Worm (Caenorhabditis elegans) whole organism, L3 larva: ENCODE data around the gene srz-79.

Experiments
- R02D3.7 ChIP-seq: fragments of 150-350 bp; optimal IDR thresholded peaks from 2 replicates; lab custom pipeline; 2014; ENCODE audit warnings: missing biosample characterization, missing genetic modification characterization
- aly-2 ChIP-seq: fragments of 150-350 bp; optimal IDR thresholded peaks from 2 replicates; lab custom pipeline; 2014; ENCODE audit warnings: missing biosample characterization, missing genetic modification characterization
- ama-1 ChIP-seq: fragments of 150-350 bp; optimal IDR thresholded peaks from 2 replicates; lab custom pipeline; 2018
- ceh-16 ChIP-seq: sonication (generic microtip); optimal IDR thresholded peaks from 2 replicates; lab custom pipeline; 2017; ENCODE audit warnings: missing biosample characterization, missing genetic modification characterization
- ceh-28 ChIP-seq: fragments of 150-350 bp; optimal IDR thresholded peaks from 2 replicates; lab custom pipeline; 2014; ENCODE audit warnings: missing biosample characterization, missing genetic modification reagents, missing genetic modification characterization
- ceh-9 ChIP-seq: sonication (generic microtip); optimal IDR thresholded peaks from 2 replicates; lab custom pipeline; 2018; ENCODE audit warnings: missing biosample characterization, missing genetic modification characterization
- egl-5 ChIP-seq: fragments of 150-350 bp; optimal IDR thresholded peaks from 2 replicates; lab custom pipeline; 2017; ENCODE audit warnings: missing biosample characterization, missing genetic modification reagents, missing genetic modification characterization, inconsistent platforms
- elt-1 ChIP-seq: fragments of 150-350 bp; optimal IDR thresholded peaks from 2 replicates; lab custom pipeline; 2014; ENCODE audit warnings: missing biosample characterization, missing genetic modification characterization
- elt-2 ChIP-seq: sonication (generic microtip); optimal IDR thresholded peaks from 2 replicates; lab custom pipeline; 2016; ENCODE audit warnings: missing genetic modification reagents, mild to moderate bottlenecking, missing genetic modification characterization, missing compliant biosample characterization
- elt-3 ChIP-seq, 3 experiments: fragments of 150-350 bp in 1 of 3; sonication (generic microtip) in 2 of 3; optimal IDR thresholded peaks; 2 replicates in 2 of 3; 4 replicates in 1 of 3; lab custom pipeline; 2014 to 2017; ENCODE audit warnings: missing biosample characterization in 3 of 3, missing genetic modification characterization in 3 of 3
- eor-1 ChIP-seq, 2 experiments: fragments of 150-350 bp; optimal IDR thresholded peaks; 2 replicates each; lab custom pipeline; 2014 to 2018; ENCODE audit warnings: missing biosample characterization in 2 of 2, missing genetic modification characterization in 2 of 2
- fkh-10 ChIP-seq: sonication (generic microtip); optimal IDR thresholded peaks from 2 replicates; lab custom pipeline; 2017; ENCODE audit warnings: missing biosample characterization, missing genetic modification reagents, missing genetic modification characterization
- fos-1 ChIP-seq: fragments of 150-350 bp; optimal IDR thresholded peaks from 2 replicates; lab custom pipeline; 2014; ENCODE audit warnings: missing biosample characterization, missing genetic modification characterization
- hmg-11 ChIP-seq: sonication (generic microtip); optimal IDR thresholded peaks from 2 replicates; lab custom pipeline; 2016; ENCODE audit warnings: missing genetic modification characterization, missing compliant biosample characterization
- jun-1 ChIP-seq: fragments of 150-350 bp; optimal IDR thresholded peaks from 2 replicates; lab custom pipeline; 2014; ENCODE audit warnings: missing biosample characterization, missing genetic modification reagents, missing genetic modification characterization
- lin-15B ChIP-seq: fragments of 150-350 bp; optimal IDR thresholded peaks from 2 replicates; lab custom pipeline; 2014; ENCODE audit warnings: missing biosample characterization, missing genetic modification characterization
- lin-39 ChIP-seq: fragments of 150-350 bp; optimal IDR thresholded peaks from 2 replicates; lab custom pipeline; 2018; ENCODE audit warnings: missing biosample characterization, missing genetic modification reagents, missing genetic modification characterization
- lsy-12 ChIP-seq: sonication (generic microtip); optimal IDR thresholded peaks from 2 replicates; lab custom pipeline; 2016; ENCODE audit warnings: mild to moderate bottlenecking, missing genetic modification characterization, missing compliant biosample characterization
- mdl-1 ChIP-seq: fragments of 150-350 bp; optimal IDR thresholded peaks from 2 replicates; lab custom pipeline; 2014; ENCODE audit warnings: missing biosample characterization, missing genetic modification characterization
- nhr-11 ChIP-seq: fragments of 150-350 bp; optimal IDR thresholded peaks from 2 replicates; lab custom pipeline; 2014; ENCODE audit warnings: missing biosample characterization, missing genetic modification characterization
- nhr-237 ChIP-seq: fragments of 150-350 bp; optimal IDR thresholded peaks from 2 replicates; lab custom pipeline; 2014; ENCODE audit warnings: missing biosample characterization, missing genetic modification characterization
- nhr-25 ChIP-seq: sonication (generic microtip); optimal IDR thresholded peaks from 2 replicates; lab custom pipeline; 2017; ENCODE audit warnings: missing biosample characterization, missing genetic modification characterization
- nhr-28 ChIP-seq: fragments of 150-350 bp; optimal IDR thresholded peaks from 2 replicates; lab custom pipeline; 2014; ENCODE audit warnings: missing biosample characterization, missing genetic modification characterization
- nhr-43 ChIP-seq: sonication (generic microtip); optimal IDR thresholded peaks from 2 replicates; lab custom pipeline; 2016; ENCODE audit warnings: mild to moderate bottlenecking, missing genetic modification characterization, missing compliant biosample characterization; ENCODE audit not compliant: poor library complexity, severe bottlenecking
- nhr-76 ChIP-seq: fragments of 150-350 bp; sonication (generic microtip); optimal IDR thresholded peaks from 5 replicates; lab custom pipeline; 2014; ENCODE audit warnings: missing biosample characterization, missing genetic modification characterization
- nhr-77 ChIP-seq: fragments of 150-350 bp; optimal IDR thresholded peaks from 2 replicates; lab custom pipeline; 2014; ENCODE audit warnings: missing biosample characterization, missing genetic modification characterization
- pqm-1 ChIP-seq: fragments of 150-350 bp; optimal IDR thresholded peaks from 2 replicates; lab custom pipeline; 2017; ENCODE audit warnings: missing biosample characterization, missing genetic modification characterization, inconsistent platforms
- sea-2 ChIP-seq: fragments of 150-350 bp; sonication (generic microtip); optimal IDR thresholded peaks from 4 replicates; lab custom pipeline; 2014; ENCODE audit warnings: missing biosample characterization, missing genetic modification reagents, missing genetic modification characterization
- tbx-2 ChIP-seq: sonication (generic microtip); optimal IDR thresholded peaks from 2 replicates; lab custom pipeline; 2016; ENCODE audit warnings: mild to moderate bottlenecking, missing genetic modification characterization, missing compliant biosample characterization
- unc-39 ChIP-seq: sonication (generic microtip); optimal IDR thresholded peaks from 4 replicates; lab custom pipeline; 2017; ENCODE audit warnings: missing biosample characterization, missing genetic modification characterization
- unc-62 ChIP-seq: fragments of 150-350 bp; sonication (generic microtip); optimal IDR thresholded peaks from 4 replicates; lab custom pipeline; 2014; ENCODE audit warnings: missing biosample characterization, missing genetic modification reagents, missing genetic modification characterization
- ztf-11 ChIP-seq: fragments of 150-350 bp; optimal IDR thresholded peaks from 2 replicates; lab custom pipeline; 2014; ENCODE audit warnings: missing biosample characterization, missing genetic modification characterization
- ztf-4 ChIP-seq: fragments of 150-350 bp; optimal IDR thresholded peaks from 2 replicates; lab custom pipeline; 2014; ENCODE audit warnings: missing biosample characterization, missing genetic modification characterization

The srz-79 gene

ce11 chrIV:3482195-3482959 lies 11.0 kb upstream of the srz-79 start, which contains the start of gene srz-82:
srz-82 (plus strand) TSS chrIV:3482895.
- no peak for TF ChIP-seq tbx-2 (tag; lab: Kevin White, UChicago)
- no peak for TF ChIP-seq nhr-43
- TF ChIP-seq nhr-77, result no peak
- no peak for TF ChIP-seq pqm-1 (tag; lab: Kevin White, UChicago)
- no peak for TF ChIP-seq eor-1 (tag; optimal IDR thresholded peaks at IDR 0.05; lab: Kevin White, UChicago)
- no peak for TF ChIP-seq elt-2 (tag; lab: Kevin White, UChicago)
- no peak for TF ChIP-seq nhr-11 (tag; lab: Kevin White, UChicago)
- no peak for TF ChIP-seq elt-1 (tag; lab: Kevin White, UChicago)
- no peak for TF ChIP-seq nhr-237 (tag; lab: Kevin White, UChicago)
- TF ChIP-seq mdl-1 (tag; lab: Kevin White, UChicago), result no peak
- TF ChIP-seq, all 47 proteins: peak for 0

- no peak for TF ChIP-seq ztf-4 (tag; lab: Kevin White, UChicago)
- no peak for TF ChIP-seq unc-62
- no peak for TF ChIP-seq nhr-11 (tag; lab: Kevin White, UChicago)
- TF ChIP-seq fos-1 (tag; lab: Kevin White, UChicago), result no peak
- no peak for TF ChIP-seq ceh-28 (tag; lab: Kevin White, UChicago)
- TF ChIP-seq, all 47 proteins: peak for 0
Observed at ce11 chrIV:3491477-3491876, 1.9 kb upstream of the srz-79 start, which contains the start of gene srz-78. srz-78 (plus strand) TSS chrIV:3491777.

ce11 chrIV:3496358-3496757 lies 2.9 kb downstream of the srz-79 start, which contains the start of gene C09G12.17:
C09G12.17 (minus strand) TSS chrIV:3496458.
- TF ChIP-seq unc-39, result no peak
- no peak for TF ChIP-seq sea-2 (GFP tag; lab: Kevin White, UChicago)
- TF ChIP-seq nhr-28, result no peak
- no peak for TF ChIP-seq elt-1 (tag; lab: Kevin White, UChicago)
- no peak for TF ChIP-seq ceh-16 (tag; lab: Kevin White, UChicago)
- TF ChIP-seq nhr-25 (tag; lab: Kevin White, UChicago), result no peak
- TF ChIP-seq ama-1 (lab: Kevin White, UChicago), result no peak
- TF ChIP-seq R02D3.7, result no peak

- no peak for TF ChIP-seq lin-39 (tag; lab: Kevin White, UChicago)
Observed at ce11 chrIV:3497909-3498308, 4.5 kb downstream of the srz-79 start, which contains the start of gene ceh-53. ceh-53 (plus strand) TSS chrIV:3498209.

- TF ChIP-seq jun-1 (tag; lab: Kevin White, UChicago), result no peak
- no peak for TF ChIP-seq lin-15B (tag; lab: Kevin White, UChicago)
- no peak for TF ChIP-seq egl-5 (tag; lab: Kevin White, UChicago)
- no peak for TF ChIP-seq elt-3 (tag; optimal IDR thresholded peaks at IDR 0.05; lab: Kevin White, UChicago)
- TF ChIP-seq eor-1 (tag; optimal IDR thresholded peaks at IDR 0.05; lab: Kevin White, UChicago), result no peak
- TF ChIP-seq ztf-11 (tag; lab: Kevin White, UChicago), result no peak
- no peak for TF ChIP-seq lin-39 (tag; lab: Kevin White, UChicago)
- no peak for TF ChIP-seq unc-39
- TF ChIP-seq nhr-237 (tag; lab: Kevin White, UChicago), result no peak
- no peak for TF ChIP-seq aly-2 (tag; lab: Kevin White, UChicago)
- TF ChIP-seq nhr-76 (tag; lab: Kevin White, UChicago), result no peak
- no peak for TF ChIP-seq ceh-16 (tag; lab: Kevin White, UChicago)
- TF ChIP-seq mdl-1 (tag; lab: Kevin White, UChicago), result no peak
- no peak for TF ChIP-seq ceh-9 (tag; lab: Kevin White, UChicago)
- no peak for TF ChIP-seq fkh-10 (GFP tag; lab: Kevin White, UChicago)
- TF ChIP-seq nhr-11 (tag; lab: Kevin White, UChicago), result no peak
- TF ChIP-seq hmg-11 (tag; lab: Kevin White, UChicago), result no peak
- TF ChIP-seq ceh-28 (tag; lab: Kevin White, UChicago), result no peak
- no peak for TF ChIP-seq lsy-12 (tag; lab: Kevin White, UChicago)
- TF ChIP-seq, all 47 proteins: peak for 0
Observed at ce11 chrIV:3501981-3502736, 8.7 kb downstream of the srz-79 start.
